Worm (Caenorhabditis elegans): ENCODE results near the gene col-128.
A peak's percentile ranks its signal among the peaks of the same experiment; 100 is the strongest.

Gene col-128

DNA sequence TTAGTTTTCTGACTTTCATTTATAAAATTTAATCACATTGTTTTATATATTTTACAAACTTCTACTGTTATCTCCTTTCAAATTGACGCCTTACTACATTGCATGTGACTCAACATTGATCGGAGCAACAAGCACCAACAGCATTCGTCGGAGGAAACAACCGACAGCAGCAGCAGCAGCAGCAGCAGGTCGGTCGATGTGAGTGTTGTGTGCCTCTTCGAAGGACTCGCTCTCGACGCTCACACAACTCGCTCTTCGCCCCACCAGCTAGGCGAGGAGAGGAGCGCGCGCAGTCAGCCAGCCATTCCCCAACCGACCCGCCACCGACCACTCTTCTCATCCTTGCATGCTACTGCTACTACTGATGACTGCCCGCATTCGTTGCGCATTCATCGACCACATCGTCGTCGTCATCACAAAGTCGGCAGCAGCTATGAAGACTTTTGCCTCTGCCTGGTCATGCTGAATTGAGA, 32.2 kb upstream of the col-128 start, which contains the start of gene F12F6.1:
TSS of gene F12F6.1 (plus strand) at position 51 of the 473 bp plus-strand sequence.
- TF ChIP-seq T22C8.4 (GFP tag; IDR thresholded peaks at IDR 0.05), result no peak; the same call in 1 of the 2 replicates
- 0 out of 2 replicates have a peak, but pooled peaks have one; percentile 35 for TF ChIP-seq tab-1 (GFP tag; IDR thresholded peaks at IDR 0.05)

DNA sequence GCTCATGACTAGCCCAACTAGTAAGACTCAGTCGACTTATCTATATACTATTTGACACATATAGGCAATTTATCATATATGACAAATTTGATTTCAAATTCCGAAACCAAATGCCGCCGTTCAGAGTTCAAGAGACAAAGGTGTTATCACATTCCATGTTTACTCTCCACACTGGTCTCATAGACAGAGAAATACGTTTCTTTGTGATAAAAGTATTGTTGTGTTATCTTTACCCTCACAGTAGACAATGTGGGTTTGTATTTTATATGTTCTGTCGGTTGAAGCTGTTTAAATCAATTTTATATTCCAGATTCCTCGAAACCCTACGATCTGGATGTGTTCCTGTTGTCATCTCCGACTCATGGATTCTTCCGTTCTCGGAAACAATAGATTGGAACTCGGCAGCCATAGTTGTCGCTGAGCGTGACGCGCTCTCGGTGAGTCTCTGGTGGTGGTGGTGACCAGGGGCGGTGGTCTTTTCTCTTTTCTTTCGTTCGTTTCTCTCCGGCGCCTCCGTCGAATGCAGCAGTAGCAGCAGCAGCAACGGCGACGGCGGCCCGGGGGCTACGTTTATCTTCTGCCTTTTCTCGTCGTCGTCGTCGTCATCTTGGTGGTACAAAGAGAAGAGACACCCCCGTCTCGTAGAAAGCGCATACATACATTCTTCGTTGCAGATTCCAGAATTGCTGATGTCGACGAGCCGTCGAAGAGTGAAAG, 30.8 kb upstream of the col-128 start:
- peak; percentile 50; the same call in 1 of the 2 replicates for TF ChIP-seq flt-1 (GFP tag; IDR thresholded peaks at IDR 0.05)
- TF ChIP-seq tab-1 (GFP tag; IDR thresholded peaks at IDR 0.05), result peak; percentile 58; the same call in 1 of the 2 replicates
- TF ChIP-seq ztf-29 (GFP tag; IDR thresholded peaks at IDR 0.05), result no peak

DNA sequence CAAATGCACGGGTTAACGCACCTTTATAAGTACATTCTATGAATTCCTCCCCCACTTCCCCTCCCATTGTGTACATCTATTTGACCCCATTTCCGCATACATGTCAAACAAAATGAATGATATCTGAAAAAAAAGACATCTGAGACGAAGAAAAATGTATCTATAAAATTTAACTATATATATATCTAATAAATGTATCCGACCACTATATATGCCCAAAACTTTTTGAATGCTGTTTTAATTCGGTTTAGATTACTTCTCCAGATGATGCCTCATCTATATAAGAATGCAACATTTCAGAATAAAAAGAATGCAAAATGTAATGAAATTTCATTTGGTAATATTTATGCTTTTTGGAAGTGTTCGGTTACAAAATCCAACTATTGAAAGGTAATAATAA, 26.7 kb upstream of the col-128 start, which contains the start of gene rib-1:
TSS of gene rib-1 (plus strand) at position 301 of the 400 bp plus-strand sequence.
- TF ChIP-seq klf-2 (GFP tag; conservative IDR thresholded peaks at IDR 0.05) (no peak), med-1 (GFP tag; optimal IDR thresholded peaks at IDR 0.05; ENCODE audit: insufficient read depth) (no peak), cog-1 (tag; optimal IDR thresholded peaks at IDR 0.05) (no peak), tab-1 (GFP tag; IDR thresholded peaks at IDR 0.05) (no peak), T22C8.4 (GFP tag; IDR thresholded peaks at IDR 0.05) (no peak), ztf-23 (GFP tag; IDR thresholded peaks at IDR 0.05) (no peak), ref-1 (GFP tag; conservative IDR thresholded peaks at IDR 0.05) (no peak), ztf-29 (GFP tag; IDR thresholded peaks at IDR 0.05) (no peak), flt-1 (GFP tag; IDR thresholded peaks at IDR 0.05) (no peak)

DNA sequence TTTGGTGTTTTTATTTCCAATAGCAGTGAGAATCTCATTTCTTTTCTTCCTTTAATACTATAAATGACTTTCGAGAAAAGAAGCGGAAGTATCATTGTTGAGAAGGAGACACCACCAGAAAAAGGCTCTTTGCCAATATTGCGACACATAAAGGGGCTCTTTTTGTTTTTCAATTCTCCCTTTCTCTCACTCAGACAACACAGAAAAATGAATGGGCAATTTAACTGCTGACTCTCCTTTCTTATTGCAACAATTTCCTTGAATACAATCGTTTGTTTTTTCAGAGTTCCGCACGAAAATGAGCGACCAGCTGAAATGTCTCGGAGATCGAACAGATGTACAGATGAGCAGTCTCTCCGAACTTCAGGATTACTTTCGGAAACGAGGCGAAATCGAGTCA, 22.6 kb upstream of the col-128 start:
- TF ChIP-seq tab-1 (GFP tag; IDR thresholded peaks at IDR 0.05), result no peak
- TF ChIP-seq ztf-29 (GFP tag; IDR thresholded peaks at IDR 0.05), result no peak
- TF ChIP-seq cog-1 (tag; optimal IDR thresholded peaks at IDR 0.05), result no peak
- no peak for TF ChIP-seq med-1 (GFP tag; optimal IDR thresholded peaks at IDR 0.05; ENCODE audit: insufficient read depth)
- TF ChIP-seq klf-2 (GFP tag; conservative IDR thresholded peaks at IDR 0.05), result no peak

DNA sequence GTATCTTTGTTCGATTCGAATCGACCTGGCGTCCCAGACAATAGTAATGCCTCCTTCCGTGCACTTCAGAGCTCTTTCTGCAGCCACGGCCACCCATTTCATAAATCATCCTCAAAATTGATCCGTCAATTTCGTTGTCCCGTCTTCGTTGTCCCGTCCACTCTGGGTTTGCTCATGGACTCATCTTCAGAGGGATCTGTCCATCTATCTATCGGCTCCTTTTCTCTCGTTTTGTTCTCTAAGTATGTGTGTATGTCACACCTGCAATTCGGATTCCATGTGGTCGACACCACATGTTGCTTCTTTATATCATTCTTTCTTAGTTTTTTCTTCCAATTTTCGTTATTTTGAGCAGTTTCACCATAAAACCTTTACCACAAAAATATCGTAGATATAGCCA, 20.8 kb upstream of the col-128 start:
- TF ChIP-seq ztf-23 (GFP tag; IDR thresholded peaks at IDR 0.05), result no peak
- no peak for TF ChIP-seq ztf-29 (GFP tag; IDR thresholded peaks at IDR 0.05)

DNA sequence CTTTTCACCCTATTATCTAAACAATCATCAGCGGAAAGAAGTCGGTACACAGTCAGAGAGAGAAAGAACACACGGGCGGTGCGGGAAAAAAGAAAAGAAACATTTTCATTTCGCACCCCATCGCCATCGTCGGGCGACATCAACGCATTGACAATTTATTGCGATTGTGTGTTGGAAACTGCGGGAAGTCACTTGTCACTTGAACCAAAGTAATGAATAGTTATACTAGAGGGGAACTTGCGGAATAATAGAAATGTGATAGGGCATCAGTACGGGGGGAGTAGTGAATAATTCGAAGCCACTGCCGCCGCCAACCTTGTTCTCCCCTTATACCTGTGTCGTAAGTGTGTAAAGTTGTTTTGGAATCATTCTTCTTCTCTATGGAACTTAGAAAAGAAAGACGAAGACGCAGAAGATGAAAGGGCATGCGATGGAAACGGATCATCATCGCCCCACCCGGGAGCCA, 19.6 kb upstream of the col-128 start:
- TF ChIP-seq ztf-23 (GFP tag; IDR thresholded peaks at IDR 0.05), result no peak
- TF ChIP-seq tab-1 (GFP tag; IDR thresholded peaks at IDR 0.05), result no peak
- no peak for TF ChIP-seq T22C8.4 (GFP tag; IDR thresholded peaks at IDR 0.05)
- TF ChIP-seq cog-1 (tag; optimal IDR thresholded peaks at IDR 0.05), result no peak
- TF ChIP-seq ztf-29 (GFP tag; IDR thresholded peaks at IDR 0.05), result no peak
- no peak for TF ChIP-seq ref-1 (GFP tag; conservative IDR thresholded peaks at IDR 0.05)
- no peak for TF ChIP-seq klf-2 (GFP tag; conservative IDR thresholded peaks at IDR 0.05)
- no peak for TF ChIP-seq flt-1 (GFP tag; IDR thresholded peaks at IDR 0.05)

DNA sequence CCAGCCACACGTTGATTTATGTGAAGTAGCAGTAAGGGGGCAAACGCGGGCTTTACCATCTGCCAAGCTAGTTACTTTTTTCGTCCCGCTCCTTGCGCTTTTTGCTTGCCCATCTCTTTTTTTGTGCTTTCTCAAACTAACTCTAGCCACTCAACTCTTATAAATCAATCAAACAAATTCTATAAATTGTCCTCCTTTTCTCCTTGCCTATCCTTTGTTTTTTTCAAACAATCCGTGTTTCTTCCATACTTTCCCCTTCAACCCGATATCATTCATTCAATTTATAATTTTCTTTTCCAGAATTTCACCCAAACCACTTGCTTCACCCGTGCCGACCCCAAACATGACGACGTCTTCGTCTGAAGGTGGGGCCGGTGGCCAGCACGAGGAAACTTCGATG, 18.4 kb upstream of the col-128 start, which contains the start of gene srgp-1:
TSS of gene srgp-1 (plus strand) at position 301 of the 400 bp plus-strand sequence.
- no peak for TF ChIP-seq med-1 (GFP tag; optimal IDR thresholded peaks at IDR 0.05; ENCODE audit: insufficient read depth)
- TF ChIP-seq ztf-29 (GFP tag; IDR thresholded peaks at IDR 0.05), result no peak
- TF ChIP-seq ref-1 (GFP tag; conservative IDR thresholded peaks at IDR 0.05), result no peak
- TF ChIP-seq tab-1 (GFP tag; IDR thresholded peaks at IDR 0.05), result no peak
- no peak for TF ChIP-seq klf-2 (GFP tag; conservative IDR thresholded peaks at IDR 0.05)
- no peak for TF ChIP-seq T22C8.4 (GFP tag; IDR thresholded peaks at IDR 0.05)
- no peak for TF ChIP-seq flt-1 (GFP tag; IDR thresholded peaks at IDR 0.05)

DNA sequence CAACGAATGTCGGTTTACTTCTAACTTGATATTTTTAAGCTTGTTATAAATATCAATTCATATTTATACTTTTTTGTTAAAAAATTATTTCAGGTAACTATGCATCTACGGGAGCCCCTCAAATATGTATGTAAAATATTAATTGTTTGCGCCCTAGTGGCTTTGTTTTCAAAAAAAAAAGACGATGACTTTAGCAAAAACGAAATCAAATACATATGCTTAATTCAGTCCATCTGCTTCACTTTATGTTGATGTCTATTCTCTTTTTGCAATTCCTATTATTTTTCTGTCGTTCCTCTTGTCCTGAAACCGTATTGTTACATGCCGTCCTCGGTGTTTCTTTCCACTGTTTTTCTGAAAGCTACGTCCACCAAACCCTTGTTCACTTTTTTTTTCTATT, 18.0 kb upstream of the col-128 start:
- no peak for TF ChIP-seq flt-1 (GFP tag; IDR thresholded peaks at IDR 0.05)
- no peak for TF ChIP-seq ref-1 (GFP tag; conservative IDR thresholded peaks at IDR 0.05)
- TF ChIP-seq tab-1 (GFP tag; IDR thresholded peaks at IDR 0.05), result no peak
- TF ChIP-seq klf-2 (GFP tag; conservative IDR thresholded peaks at IDR 0.05), result no peak
- TF ChIP-seq T22C8.4 (GFP tag; IDR thresholded peaks at IDR 0.05), result no peak
- TF ChIP-seq ztf-23 (GFP tag; IDR thresholded peaks at IDR 0.05), result no peak
- TF ChIP-seq med-1 (GFP tag; optimal IDR thresholded peaks at IDR 0.05; ENCODE audit: insufficient read depth), result no peak
- no peak for TF ChIP-seq ztf-29 (GFP tag; IDR thresholded peaks at IDR 0.05)
- TF ChIP-seq cog-1 (tag; optimal IDR thresholded peaks at IDR 0.05), result no peak

DNA sequence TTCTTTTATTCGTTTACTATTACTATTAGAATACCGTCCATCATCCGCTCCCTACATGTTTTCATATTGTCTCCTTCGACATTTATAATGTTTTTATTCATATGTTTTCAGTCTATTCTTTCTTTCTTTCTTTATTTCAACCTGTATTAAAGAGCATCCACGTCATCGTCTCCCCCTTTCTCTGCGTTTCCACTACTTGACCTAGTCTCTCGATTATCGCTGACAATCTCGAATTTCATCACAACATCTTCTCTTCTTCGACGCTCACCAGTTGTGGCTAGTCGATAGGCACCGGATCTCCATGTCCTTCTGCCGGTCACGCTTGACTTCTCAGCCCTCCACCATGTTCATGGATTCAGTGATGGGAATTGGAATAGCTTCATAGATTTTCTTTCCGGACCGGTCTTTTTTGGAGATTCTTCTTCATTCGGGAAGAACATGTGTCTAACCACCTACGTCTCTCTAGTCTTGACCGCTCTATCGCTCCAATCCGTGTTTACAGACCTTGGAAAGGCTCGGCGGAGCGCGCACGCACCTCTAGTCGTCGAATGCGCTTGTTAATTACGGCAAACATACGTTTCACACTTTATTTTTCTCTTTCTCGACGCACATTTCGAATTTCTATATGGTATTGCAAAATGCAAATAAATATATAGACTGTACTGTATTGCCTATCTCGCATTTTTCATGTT, 16.6 kb upstream of the col-128 start:
- no peak for TF ChIP-seq cog-1 (tag; optimal IDR thresholded peaks at IDR 0.05)
- no peak for TF ChIP-seq ref-1 (GFP tag; conservative IDR thresholded peaks at IDR 0.05)
- TF ChIP-seq flt-1 (GFP tag; IDR thresholded peaks at IDR 0.05), result no peak
- TF ChIP-seq klf-2 (GFP tag; conservative IDR thresholded peaks at IDR 0.05), result no peak
- TF ChIP-seq ztf-23 (GFP tag; IDR thresholded peaks at IDR 0.05), result no peak

DNA sequence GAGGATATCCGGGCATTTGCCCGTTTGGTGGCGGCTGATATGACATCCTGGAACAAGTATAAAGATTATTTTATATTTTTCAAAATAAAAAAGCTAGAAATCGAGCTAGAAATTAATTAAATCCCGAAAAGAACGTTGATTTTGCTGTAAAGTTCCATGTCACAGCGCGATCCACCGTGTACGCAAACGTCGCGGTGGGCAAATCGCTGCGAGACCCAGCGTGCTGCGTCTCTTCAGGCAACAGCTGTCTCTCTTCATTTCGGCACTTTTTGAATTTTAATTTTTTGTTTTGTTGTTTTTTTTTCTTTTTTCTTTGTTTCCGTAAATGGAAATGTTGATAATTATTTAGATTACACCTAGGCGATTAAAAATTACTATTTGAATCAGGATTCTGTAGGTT, 14.4 kb upstream of the col-128 start, which contains the start of gene sec-24.1:
TSS of gene sec-24.1 (minus strand) at position 49 of the 400 bp plus-strand sequence.
- TF ChIP-seq cog-1 (tag; optimal IDR thresholded peaks at IDR 0.05), result peak; percentile 75
- TF ChIP-seq tab-1 (GFP tag; IDR thresholded peaks at IDR 0.05), result no peak
- no peak for TF ChIP-seq ztf-23 (GFP tag; IDR thresholded peaks at IDR 0.05)

All from whole organism, midembryonic.